Worm (Caenorhabditis elegans): ENCODE measurements around the gene K08B12.1.

DNA sequence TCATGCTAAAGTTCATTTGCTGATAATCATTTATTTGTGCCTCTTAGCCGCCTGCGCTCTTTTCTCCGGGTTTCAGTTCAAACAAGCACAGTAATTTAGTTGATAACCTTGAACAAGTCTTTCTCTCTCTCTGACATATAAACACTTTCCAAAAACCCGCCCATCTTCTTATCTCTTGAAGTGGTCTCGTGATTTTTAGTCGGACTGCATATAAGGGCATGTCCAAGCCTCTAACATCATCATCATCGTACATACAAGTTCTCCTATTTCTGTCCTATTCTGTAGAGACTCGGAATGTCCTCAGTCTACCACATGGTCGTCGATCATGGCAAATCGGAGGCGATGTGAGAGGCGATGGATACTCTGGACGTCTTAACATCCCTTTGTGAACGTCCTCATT is 17.0 kb downstream of the K08B12.1 start, which contains the start of gene F31F7.1:
- TF ChIP-seq flt-1 (GFP tag; IDR thresholded peaks at IDR 0.05) (no peak), cog-1 (tag; optimal IDR thresholded peaks at IDR 0.05) (no peak), ref-1 (GFP tag; conservative IDR thresholded peaks at IDR 0.05) (no peak), klf-2 (GFP tag; conservative IDR thresholded peaks at IDR 0.05) (no peak), med-1 (GFP tag; optimal IDR thresholded peaks at IDR 0.05; ENCODE audit: insufficient read depth) (no peak), tab-1 (GFP tag; IDR thresholded peaks at IDR 0.05) (no peak), T22C8.4 (GFP tag; IDR thresholded peaks at IDR 0.05) (no peak)

Data from whole organism, midembryonic.